Fruit fly (Drosophila melanogaster) whole organism: ENCODE measurements around the gene TSG101.

ENCODE experiments used
- CG8478 ChIP-seq: fragments of >200 bp; optimal IDR thresholded peaks from 2 replicates; lab custom pipeline; 2018; ENCODE audit warnings: inconsistent platforms
- Dll ChIP-seq: fragments of >200 bp; optimal IDR thresholded peaks from 2 replicates; lab custom pipeline; 2017
- EcR ChIP-seq, 2 experiments: fragments of >200 bp; optimal IDR thresholded peaks; 2 replicates each; lab custom pipeline; 2017; ENCODE audit warnings: missing biosample characterization in 2 of 2, missing genetic modification characterization in 2 of 2, missing genetic modification reagents in 2 of 2
- pan ChIP-seq: fragments of >200 bp; optimal IDR thresholded peaks from 2 replicates; lab custom pipeline; 2017
- psq ChIP-seq: fragments of >200 bp; optimal IDR thresholded peaks from 2 replicates; lab custom pipeline; 2017
- usp ChIP-seq: fragments of >200 bp; optimal IDR thresholded peaks from 2 replicates; lab custom pipeline; 2017; ENCODE audit warnings: missing biosample characterization, missing genetic modification characterization, mixed read lengths

DNA sequence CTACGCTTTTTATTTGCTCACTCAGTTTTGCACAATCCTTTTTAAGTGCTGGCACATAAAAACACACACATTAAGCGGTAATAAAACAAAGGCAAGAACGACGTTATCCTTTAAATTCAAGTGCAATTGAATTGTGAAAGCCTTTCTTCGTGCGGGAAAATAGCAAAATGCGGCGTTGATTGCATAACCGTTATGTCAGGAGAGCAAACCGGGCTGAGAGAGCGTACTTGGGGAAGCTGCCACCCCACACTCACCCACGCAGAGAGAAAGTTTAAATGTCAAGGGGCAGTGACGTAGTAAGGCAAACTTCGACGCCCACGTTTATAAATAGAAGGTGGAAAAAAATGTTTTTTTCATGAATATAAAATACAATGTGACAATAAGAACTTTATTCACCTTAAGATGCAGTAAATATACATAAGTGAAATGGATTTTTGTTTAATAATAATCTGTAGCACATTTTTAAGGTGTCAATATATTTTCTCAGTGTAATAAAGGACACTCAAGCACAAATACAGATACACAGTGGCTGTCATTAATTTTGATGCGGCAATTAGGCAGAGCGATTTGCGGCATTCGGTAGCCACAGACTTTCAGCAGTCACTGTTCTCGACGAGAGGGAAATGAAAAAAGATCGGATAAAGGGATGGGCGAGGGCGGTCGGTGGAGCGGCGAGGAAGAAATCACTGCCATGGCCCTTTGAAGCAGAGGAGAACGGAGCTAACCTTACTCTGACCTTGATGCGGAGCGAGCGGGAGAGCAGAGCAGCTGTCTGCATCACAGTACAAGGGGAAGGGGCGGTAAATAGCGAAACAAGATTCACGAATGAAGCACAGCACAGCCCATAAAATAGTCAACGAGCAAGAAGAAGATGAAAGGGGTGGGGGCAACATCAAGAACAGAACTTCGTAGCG is 36.0 kb upstream of the TSG101 start:
- TF ChIP-seq pan (lab: Kevin White, UChicago) (no peak), usp (no peak), CG8478 (lab: Kevin White, UChicago) (no peak), psq (no peak), EcR (GFP tag; optimal IDR thresholded peaks at IDR 0.05; lab: Kevin White, UChicago) (peak in 1 of 2 experiments; percentile 6), Dll (lab: Kevin White, UChicago) (no peak)
